Worm (Caenorhabditis elegans): Measurements from ENCODE around the gene srsx-2.
"Not testable (repeated sequence)": the region's sequence is repeated elsewhere in the genome, so short reads cannot be mapped to it uniquely, and the experiment has no call there.

Gene srsx-2

ce11 chrV:17460061-17460460, 21.8 kb upstream of the srsx-2 start, which contains the start of gene srz-48:
srz-48 (minus strand) TSS chrV:17460161.
- TF ChIP-seq cog-1 (tag; optimal IDR thresholded peaks at IDR 0.05) = no peak
- no peak for TF ChIP-seq T22C8.4 (GFP tag; IDR thresholded peaks at IDR 0.05)
- TF ChIP-seq med-1 (GFP tag; optimal IDR thresholded peaks at IDR 0.05; ENCODE audit: insufficient read depth) = no peak
- TF ChIP-seq ref-1 (GFP tag; conservative IDR thresholded peaks at IDR 0.05) = no peak
- no peak for TF ChIP-seq flt-1 (GFP tag; IDR thresholded peaks at IDR 0.05)
- no peak for TF ChIP-seq ztf-29 (GFP tag; IDR thresholded peaks at IDR 0.05)

DNA sequence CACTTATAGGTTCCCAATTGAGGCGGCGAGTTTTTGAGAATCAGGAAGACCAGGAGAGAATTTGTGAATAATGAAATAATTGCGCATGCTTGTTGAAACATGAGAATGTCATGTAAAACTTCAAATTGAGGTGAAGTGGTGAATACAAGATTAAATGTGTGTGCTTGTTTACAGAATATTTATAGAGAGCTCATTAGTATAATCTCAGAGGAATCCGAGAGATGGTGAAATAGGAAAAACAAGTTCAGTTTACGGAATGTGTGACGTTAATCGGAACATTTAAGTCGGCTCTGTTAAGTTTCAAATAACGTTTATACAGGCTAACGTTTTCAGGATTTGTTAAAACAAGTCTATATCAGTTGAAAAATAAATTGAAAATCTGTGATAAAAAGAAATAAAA, 19.9 kb upstream of the srsx-2 start, which contains the start of gene str-200:
str-200 (minus strand) TSS at position 101 of the 400 bp plus-strand sequence.
- no peak for TF ChIP-seq flt-1 (GFP tag; IDR thresholded peaks at IDR 0.05)

DNA sequence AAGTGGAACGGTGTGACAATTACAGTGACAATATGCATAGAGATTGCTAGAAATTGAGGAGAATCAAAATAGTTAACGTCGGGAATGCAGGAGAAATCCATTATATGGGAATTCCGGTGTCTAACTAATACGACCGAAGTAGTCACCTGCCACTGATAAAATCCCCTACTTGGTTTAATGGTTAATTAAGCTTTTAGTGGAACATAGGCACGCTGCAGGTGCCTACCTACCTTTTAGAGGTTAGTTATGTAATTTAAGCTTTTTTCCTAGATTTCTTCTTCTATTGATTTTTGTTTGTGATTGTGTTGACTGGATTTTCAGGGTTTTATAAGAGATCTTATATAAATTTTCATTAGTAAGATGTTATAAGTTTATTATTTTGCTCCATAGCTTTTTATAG, 18.0 kb upstream of the srsx-2 start, which contains the start of gene srh-203:
srh-203 (minus strand) TSS at position 101 of the 400 bp plus-strand sequence.
- not testable (repeated sequence) for TF ChIP-seq klf-2 (GFP tag; conservative IDR thresholded peaks at IDR 0.05); cog-1 (tag; optimal IDR thresholded peaks at IDR 0.05); ztf-29 (GFP tag; IDR thresholded peaks at IDR 0.05)

DNA sequence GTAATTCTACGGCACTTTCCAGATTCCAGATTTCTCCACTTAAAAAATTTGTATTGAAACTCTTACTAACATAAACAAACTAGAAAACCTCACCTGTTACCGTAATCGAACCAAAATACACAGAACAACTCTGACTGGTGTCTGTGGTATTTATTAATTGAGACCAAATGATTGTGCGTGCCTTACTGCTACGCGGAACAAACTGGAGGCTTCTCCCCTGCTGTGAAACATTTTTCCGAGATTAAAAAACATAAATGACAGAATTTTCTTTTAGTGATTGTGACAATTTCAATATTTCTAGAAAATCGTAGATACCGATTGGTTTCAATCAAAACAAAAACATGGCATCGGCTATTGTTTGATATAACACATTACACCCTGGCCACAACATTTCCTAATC, 11.6 kb upstream of the srsx-2 start:
- TF ChIP-seq cog-1 (tag; optimal IDR thresholded peaks at IDR 0.05) (no peak), ref-1 (GFP tag; conservative IDR thresholded peaks at IDR 0.05) (no peak), ztf-29 (GFP tag; IDR thresholded peaks at IDR 0.05) (no peak), ztf-23 (GFP tag; IDR thresholded peaks at IDR 0.05) (no peak), flt-1 (GFP tag; IDR thresholded peaks at IDR 0.05) (no peak), tab-1 (GFP tag; IDR thresholded peaks at IDR 0.05) (no peak), T22C8.4 (GFP tag; IDR thresholded peaks at IDR 0.05) (no peak), klf-2 (GFP tag; conservative IDR thresholded peaks at IDR 0.05) (no peak), med-1 (GFP tag; optimal IDR thresholded peaks at IDR 0.05; ENCODE audit: insufficient read depth) (no peak)

- TF ChIP-seq klf-2 (GFP tag; conservative IDR thresholded peaks at IDR 0.05) (no peak), med-1 (GFP tag; optimal IDR thresholded peaks at IDR 0.05; ENCODE audit: insufficient read depth) (no peak), cog-1 (tag; optimal IDR thresholded peaks at IDR 0.05) (no peak), ztf-23 (GFP tag; IDR thresholded peaks at IDR 0.05) (no peak), ref-1 (GFP tag; conservative IDR thresholded peaks at IDR 0.05) (no peak), T22C8.4 (GFP tag; IDR thresholded peaks at IDR 0.05) (no peak), flt-1 (GFP tag; IDR thresholded peaks at IDR 0.05) (no peak), tab-1 (GFP tag; IDR thresholded peaks at IDR 0.05) (no peak)
Measured at ce11 chrV:17439406-17439805, 1.2 kb upstream of the srsx-2 start, which contains the start of gene srh-154. srh-154 (plus strand) TSS chrV:17439706.

DNA sequence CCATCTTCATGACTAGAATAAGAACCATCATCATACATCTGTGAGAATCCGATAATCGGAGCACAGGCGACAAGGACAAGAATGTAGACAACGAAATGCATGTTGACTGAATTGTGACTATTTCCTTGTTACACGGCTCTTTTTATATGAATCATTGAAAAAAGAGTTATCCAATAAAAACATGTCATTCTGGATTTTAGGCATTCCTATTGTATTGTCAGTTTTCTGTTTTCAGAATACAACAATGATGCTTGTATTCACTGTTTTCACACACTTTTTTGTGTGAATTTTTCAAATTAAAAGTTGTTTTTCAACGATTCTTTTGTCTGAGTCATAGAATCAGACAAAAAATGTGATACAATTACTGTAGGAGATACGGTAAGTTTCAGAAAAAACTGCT, 1.7 kb downstream of the srsx-2 start, which contains the start of gene F20E11.18:
F20E11.18 (minus strand) TSS at position 101 of the 400 bp plus-strand sequence.
- TF ChIP-seq cog-1 (tag; optimal IDR thresholded peaks at IDR 0.05) (no peak), ztf-29 (GFP tag; IDR thresholded peaks at IDR 0.05) (no peak), med-1 (GFP tag; optimal IDR thresholded peaks at IDR 0.05; ENCODE audit: insufficient read depth) (no peak), tab-1 (GFP tag; IDR thresholded peaks at IDR 0.05) (no peak), ref-1 (GFP tag; conservative IDR thresholded peaks at IDR 0.05) (no peak), klf-2 (GFP tag; conservative IDR thresholded peaks at IDR 0.05) (no peak), flt-1 (GFP tag; IDR thresholded peaks at IDR 0.05) (no peak), T22C8.4 (GFP tag; IDR thresholded peaks at IDR 0.05) (no peak), ztf-23 (GFP tag; IDR thresholded peaks at IDR 0.05) (no peak)

DNA sequence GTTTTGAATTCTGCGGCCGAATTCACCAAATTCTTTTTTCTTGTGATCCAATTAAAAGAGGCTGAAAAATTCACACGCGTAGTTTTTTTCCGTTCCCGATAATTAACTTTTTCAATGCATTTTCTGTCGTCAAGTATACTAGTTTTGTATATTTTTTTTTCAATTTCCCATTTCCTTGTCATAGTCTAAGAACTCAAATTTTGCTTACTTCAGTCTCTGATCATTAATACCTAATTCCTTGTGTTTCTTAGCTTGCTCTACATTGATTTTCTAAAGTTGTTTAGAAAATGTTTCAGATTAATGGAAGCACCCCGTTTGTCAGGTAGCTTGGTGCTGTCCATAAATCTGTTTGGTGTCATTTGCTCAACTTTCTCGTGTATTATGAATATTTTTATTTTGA, 7.3 kb downstream of the srsx-2 start, which contains the start of gene srbc-27:
srbc-27 (plus strand) TSS at position 301 of the 400 bp plus-strand sequence.
- no peak for TF ChIP-seq ztf-23 (GFP tag; IDR thresholded peaks at IDR 0.05)
- no peak for TF ChIP-seq tab-1 (GFP tag; IDR thresholded peaks at IDR 0.05)
- TF ChIP-seq cog-1 (tag; optimal IDR thresholded peaks at IDR 0.05) = no peak
- TF ChIP-seq ztf-29 (GFP tag; IDR thresholded peaks at IDR 0.05) = no peak
- no peak for TF ChIP-seq klf-2 (GFP tag; conservative IDR thresholded peaks at IDR 0.05)
- no peak for TF ChIP-seq ref-1 (GFP tag; conservative IDR thresholded peaks at IDR 0.05)
- no peak for TF ChIP-seq flt-1 (GFP tag; IDR thresholded peaks at IDR 0.05)
- no peak for TF ChIP-seq T22C8.4 (GFP tag; IDR thresholded peaks at IDR 0.05)
- no peak for TF ChIP-seq med-1 (GFP tag; optimal IDR thresholded peaks at IDR 0.05; ENCODE audit: insufficient read depth)

DNA sequence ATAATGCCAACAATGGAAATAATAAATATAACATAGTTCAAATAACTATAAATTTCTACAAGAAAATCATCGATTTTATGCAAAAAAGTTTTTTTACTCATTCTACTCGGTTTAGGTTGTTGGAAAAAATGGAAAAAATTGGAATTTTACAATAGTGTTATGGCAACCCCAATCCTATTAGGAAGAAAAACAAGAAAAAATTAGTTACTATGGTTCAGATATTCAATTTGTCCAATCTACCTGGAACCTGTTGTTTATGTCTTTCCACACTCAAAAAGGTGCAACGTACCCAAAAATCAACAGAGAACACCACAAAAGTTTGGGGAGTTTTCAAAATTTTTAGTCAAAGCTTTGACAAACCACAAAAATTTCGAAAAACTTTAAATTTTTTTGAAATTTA, 8.2 kb downstream of the srsx-2 start, which contains the start of gene T27C5.10:
T27C5.10 (minus strand) TSS at position 101 of the 400 bp plus-strand sequence.
- TF ChIP-seq flt-1 (GFP tag; IDR thresholded peaks at IDR 0.05) = no peak
- TF ChIP-seq T22C8.4 (GFP tag; IDR thresholded peaks at IDR 0.05) = no peak
- TF ChIP-seq tab-1 (GFP tag; IDR thresholded peaks at IDR 0.05) = no peak
- no peak for TF ChIP-seq ref-1 (GFP tag; conservative IDR thresholded peaks at IDR 0.05)
- TF ChIP-seq med-1 (GFP tag; optimal IDR thresholded peaks at IDR 0.05; ENCODE audit: insufficient read depth) = no peak
- TF ChIP-seq klf-2 (GFP tag; conservative IDR thresholded peaks at IDR 0.05) = no peak
- TF ChIP-seq cog-1 (tag; optimal IDR thresholded peaks at IDR 0.05) = no peak
- TF ChIP-seq ztf-29 (GFP tag; IDR thresholded peaks at IDR 0.05) = no peak
- TF ChIP-seq ztf-23 (GFP tag; IDR thresholded peaks at IDR 0.05) = no peak

DNA sequence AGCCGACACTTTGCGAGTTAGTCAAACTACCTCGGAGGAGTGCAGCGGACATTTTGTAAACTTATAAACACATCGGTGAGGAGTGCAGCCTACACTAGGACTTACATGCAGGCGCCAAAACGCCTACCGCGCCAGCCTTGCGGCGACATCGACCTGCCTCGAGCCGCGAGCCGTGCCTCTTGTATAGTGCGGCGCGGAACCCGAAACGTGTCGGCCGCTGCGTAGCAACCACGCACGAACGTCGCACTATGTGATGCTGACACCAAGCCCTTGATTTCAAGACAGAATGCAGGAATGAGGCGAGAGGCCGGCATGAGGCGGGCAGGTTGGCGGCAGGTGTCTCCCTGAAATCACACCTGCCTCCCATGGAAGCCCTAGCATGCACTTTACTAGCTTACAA, 9.0 kb downstream of the srsx-2 start:
- TF ChIP-seq klf-2 (GFP tag; conservative IDR thresholded peaks at IDR 0.05) = no peak
- TF ChIP-seq ref-1 (GFP tag; conservative IDR thresholded peaks at IDR 0.05) = no peak
- no peak for TF ChIP-seq med-1 (GFP tag; optimal IDR thresholded peaks at IDR 0.05; ENCODE audit: insufficient read depth)
- TF ChIP-seq ztf-23 (GFP tag; IDR thresholded peaks at IDR 0.05) = no peak
- no peak for TF ChIP-seq cog-1 (tag; optimal IDR thresholded peaks at IDR 0.05)
- TF ChIP-seq flt-1 (GFP tag; IDR thresholded peaks at IDR 0.05) = no peak
- TF ChIP-seq tab-1 (GFP tag; IDR thresholded peaks at IDR 0.05) = no peak
- no peak for TF ChIP-seq ztf-29 (GFP tag; IDR thresholded peaks at IDR 0.05)
- no peak for TF ChIP-seq T22C8.4 (GFP tag; IDR thresholded peaks at IDR 0.05)

DNA sequence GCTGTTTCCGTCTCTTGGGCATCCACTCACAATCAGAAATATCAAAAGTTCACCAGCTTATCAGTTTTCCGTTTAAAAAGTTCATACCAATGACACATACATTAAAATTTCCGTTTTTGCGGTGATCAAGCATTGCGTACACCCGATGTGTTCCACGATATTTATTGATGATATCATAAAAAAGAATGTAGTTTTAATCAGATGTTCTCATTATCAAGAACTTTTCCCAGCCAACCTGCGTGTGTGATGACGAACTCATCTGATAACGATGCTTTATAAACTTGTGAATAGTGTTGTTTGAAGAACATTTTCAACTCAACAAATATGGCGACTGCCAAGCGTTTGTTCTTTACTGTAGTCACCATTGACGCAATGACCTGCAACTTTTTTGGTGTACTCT, 21.4 kb downstream of the srsx-2 start, which contains the start of gene clc-21:
clc-21 (plus strand) TSS at position 301 of the 400 bp plus-strand sequence.
- TF ChIP-seq tab-1 (GFP tag; IDR thresholded peaks at IDR 0.05) (no peak), flt-1 (GFP tag; IDR thresholded peaks at IDR 0.05) (no peak), cog-1 (tag; optimal IDR thresholded peaks at IDR 0.05) (no peak), ztf-23 (GFP tag; IDR thresholded peaks at IDR 0.05) (no peak), ref-1 (GFP tag; conservative IDR thresholded peaks at IDR 0.05) (no peak), med-1 (GFP tag; optimal IDR thresholded peaks at IDR 0.05; ENCODE audit: insufficient read depth) (no peak), klf-2 (GFP tag; conservative IDR thresholded peaks at IDR 0.05) (no peak), T22C8.4 (GFP tag; IDR thresholded peaks at IDR 0.05) (no peak), ztf-29 (GFP tag; IDR thresholded peaks at IDR 0.05) (no peak)
